Worm (Caenorhabditis elegans) whole organism, young adult: Measurements from ENCODE around the gene osgn-1.

Experiments used
- B0336.3 ChIP-seq: fragments of 200-800 bp; sonication (Bioruptor generic); IDR thresholded peaks from 2 replicates; pipeline ENCODE4 v1.3.6; 2022; ENCODE audit warnings: missing genetic modification characterization, missing compliant biosample characterization
- C06A6.2 ChIP-seq: fragments of 200-800 bp; sonication (Bioruptor generic); conservative IDR thresholded peaks from 2 replicates; pipeline ENCODE4 v1.3.6; 2022; ENCODE audit warnings: missing genetic modification characterization, missing compliant biosample characterization
- D2030.7 ChIP-seq: fragments of 200-800 bp; sonication (Bioruptor generic); IDR thresholded peaks from 2 replicates; pipeline ENCODE4 v1.3.6; 2022; ENCODE audit warnings: missing genetic modification reagents, missing genetic modification characterization, missing compliant biosample characterization
- F33H1.4 ChIP-seq: fragments of 200-800 bp; sonication (Bioruptor generic); IDR thresholded peaks from 2 replicates; pipeline ENCODE4 v1.3.6; 2022; ENCODE audit warnings: missing genetic modification reagents, missing genetic modification characterization, missing compliant biosample characterization
- F37B4.10 ChIP-seq: fragments of 200-800 bp; sonication (Bioruptor generic); IDR thresholded peaks from 2 replicates; pipeline ENCODE4 v1.3.6; 2022; ENCODE audit warnings: missing genetic modification characterization, missing compliant biosample characterization
- F55B11.4 ChIP-seq: sonication (generic microtip); optimal IDR thresholded peaks from 2 replicates; lab custom pipeline; 2016; ENCODE audit warnings: missing compliant biosample characterization, missing genetic modification characterization, borderline replicate concordance; ENCODE audit not compliant: insufficient read depth
- K11D2.4 ChIP-seq: fragments of 200-800 bp; sonication (Bioruptor generic); IDR thresholded peaks from 2 replicates; pipeline ENCODE4 v1.3.6; 2022; ENCODE audit warnings: missing genetic modification reagents, missing genetic modification characterization, missing compliant biosample characterization
- Y53G8AR.9 ChIP-seq: fragments of 200-800 bp; sonication (Bioruptor generic); conservative IDR thresholded peaks from 2 replicates; pipeline ENCODE4 v1.3.6; 2022; ENCODE audit warnings: missing genetic modification reagents, missing genetic modification characterization, missing compliant biosample characterization
- Y56A3A.18 ChIP-seq: fragments of 200-800 bp; sonication (Bioruptor generic); IDR thresholded peaks from 2 replicates; pipeline ENCODE4 v1.3.6; 2022; ENCODE audit warnings: missing genetic modification reagents, missing genetic modification characterization, missing compliant biosample characterization
- Y67H2A.10 ChIP-seq: fragments of 200-800 bp; sonication (Bioruptor generic); conservative IDR thresholded peaks from 2 replicates; pipeline ENCODE4 v1.3.6; 2022; ENCODE audit warnings: missing genetic modification reagents, missing genetic modification characterization, missing compliant biosample characterization
- Y79H2A.3 ChIP-seq: fragments of 200-800 bp; sonication (Bioruptor generic); conservative IDR thresholded peaks from 2 replicates; pipeline ENCODE4 v1.3.6; 2022; ENCODE audit warnings: missing genetic modification reagents, missing genetic modification characterization, missing compliant biosample characterization
- Y95B8A.8 ChIP-seq: fragments of 200-800 bp; sonication (Bioruptor generic); IDR thresholded peaks from 2 replicates; pipeline ENCODE4 v1.3.6; 2022; ENCODE audit warnings: missing genetic modification reagents, missing genetic modification characterization, missing compliant biosample characterization
- akir-1 ChIP-seq: fragments of 200-800 bp; sonication (Bioruptor generic); optimal IDR thresholded peaks from 2 replicates; lab custom pipeline; 2018; ENCODE audit warnings: mild to moderate bottlenecking, missing genetic modification characterization, moderate library complexity, missing compliant biosample characterization
- ama-1 ChIP-seq, 3 experiments: fragments of 150-350 bp in 1 of 3; sonication (generic microtip) in 2 of 3; optimal IDR thresholded peaks; 2 replicates each; lab custom pipeline; 2014 to 2018; ENCODE audit warnings: missing biosample characterization in 2 of 3, missing genetic modification characterization in 2 of 3, missing genetic modification reagents in 2 of 3
- attf-3 ChIP-seq: fragments of 200-800 bp; sonication (Bioruptor generic); conservative IDR thresholded peaks from 2 replicates; pipeline ENCODE4 v1.3.6; 2022; ENCODE audit warnings: missing genetic modification reagents, missing genetic modification characterization, missing compliant biosample characterization
- attf-5 ChIP-seq: fragments of 200-800 bp; sonication (Bioruptor generic); optimal IDR thresholded peaks from 2 replicates; lab custom pipeline; 2018; ENCODE audit warnings: mild to moderate bottlenecking, missing genetic modification characterization, missing compliant biosample characterization
- bed-2 ChIP-seq: fragments of 200-800 bp; sonication (Bioruptor generic); IDR thresholded peaks from 2 replicates; pipeline ENCODE4 v1.3.6; 2022; ENCODE audit warnings: missing genetic modification reagents, missing genetic modification characterization, missing compliant biosample characterization
- cebp-1 ChIP-seq, 2 experiments: fragments of 200-800 bp in 1 of 2; sonication (Bioruptor generic) in 1 of 2; sonication (generic microtip) in 1 of 2; IDR thresholded peaks in 1 of 2; optimal IDR thresholded peaks in 1 of 2; 2 replicates each; pipeline versions ENCODE4 v1.3.6 to Lab custom; 2017 to 2022; ENCODE audit warnings: missing compliant biosample characterization in 2 of 2, missing genetic modification characterization in 2 of 2, mild to moderate bottlenecking in 1 of 2, missing genetic modification reagents in 1 of 2, moderate library complexity in 1 of 2
- ceh-100 ChIP-seq: fragments of 200-800 bp; sonication (Bioruptor generic); IDR thresholded peaks from 2 replicates; pipeline ENCODE4 v1.3.6; 2022; ENCODE audit warnings: missing genetic modification reagents, missing genetic modification characterization, missing compliant biosample characterization
- ceh-40 ChIP-seq: fragments of 200-800 bp; sonication (Bioruptor generic); IDR thresholded peaks from 2 replicates; pipeline ENCODE4 v1.3.6; 2022; ENCODE audit warnings: missing genetic modification characterization, missing compliant biosample characterization
- ceh-91 ChIP-seq: fragments of 200-800 bp; sonication (Bioruptor generic); IDR thresholded peaks from 2 replicates; pipeline ENCODE4 v1.3.6; 2022; ENCODE audit warnings: missing genetic modification reagents, missing genetic modification characterization, missing compliant biosample characterization
- dox-1 ChIP-seq: fragments of 200-800 bp; sonication (Bioruptor generic); IDR thresholded peaks from 2 replicates; pipeline ENCODE4 v1.3.6; 2022; ENCODE audit warnings: missing genetic modification reagents, missing genetic modification characterization, missing compliant biosample characterization
- egl-18 ChIP-seq: fragments of 200-800 bp; sonication (Bioruptor generic); IDR thresholded peaks from 2 replicates; pipeline ENCODE4 v1.3.6; 2022; ENCODE audit warnings: missing genetic modification reagents, missing genetic modification characterization, missing compliant biosample characterization
- egl-44 ChIP-seq: fragments of 200-800 bp; sonication (Bioruptor generic); IDR thresholded peaks from 2 replicates; pipeline ENCODE4 v1.3.6; 2022; ENCODE audit warnings: missing genetic modification reagents, missing genetic modification characterization, missing compliant biosample characterization
- ekl-4 ChIP-seq: fragments of 200-800 bp; sonication (Bioruptor generic); IDR thresholded peaks from 2 replicates; pipeline ENCODE4 v1.3.6; 2022; ENCODE audit warnings: missing genetic modification reagents, missing genetic modification characterization, missing compliant biosample characterization
- hmg-1.2 ChIP-seq: fragments of 200-800 bp; sonication (Bioruptor generic); IDR thresholded peaks from 2 replicates; pipeline ENCODE4 v1.3.6; 2022; ENCODE audit warnings: missing genetic modification reagents, missing genetic modification characterization, missing compliant biosample characterization
- hmg-20 ChIP-seq: fragments of 200-800 bp; sonication (Bioruptor generic); IDR thresholded peaks from 2 replicates; pipeline ENCODE4 v1.3.6; 2022; ENCODE audit warnings: missing genetic modification reagents, missing genetic modification characterization, missing compliant biosample characterization
- hsf-1 ChIP-seq: fragments of 200-800 bp; sonication (Bioruptor generic); IDR thresholded peaks from 2 replicates; pipeline ENCODE4 v1.3.6; 2022; ENCODE audit warnings: missing genetic modification reagents, missing genetic modification characterization, missing compliant biosample characterization
- let-526 ChIP-seq: fragments of 200-800 bp; sonication (Bioruptor generic); IDR thresholded peaks from 2 replicates; pipeline ENCODE4 v1.3.6; 2022; ENCODE audit warnings: missing genetic modification reagents, missing genetic modification characterization, missing compliant biosample characterization
- lin-26 ChIP-seq: fragments of 200-800 bp; sonication (Bioruptor generic); IDR thresholded peaks from 2 replicates; pipeline ENCODE4 v1.3.6; 2022; ENCODE audit warnings: missing genetic modification reagents, missing genetic modification characterization, missing compliant biosample characterization
- lin-40 ChIP-seq: sonication (generic microtip); optimal IDR thresholded peaks from 2 replicates; lab custom pipeline; 2016; ENCODE audit warnings: missing genetic modification characterization, mild to moderate bottlenecking, missing compliant biosample characterization, missing genotype, missing genetic modification reagents
- lin-54 ChIP-seq: fragments of 200-800 bp; sonication (Bioruptor generic); optimal IDR thresholded peaks from 2 replicates; lab custom pipeline; 2018; ENCODE audit warnings: mild to moderate bottlenecking, missing genetic modification characterization, missing compliant biosample characterization
- lir-1 ChIP-seq: fragments of 200-800 bp; sonication (Bioruptor generic); conservative IDR thresholded peaks from 2 replicates; pipeline ENCODE4 v1.3.6; 2022; ENCODE audit warnings: missing genetic modification reagents, missing genetic modification characterization, missing compliant biosample characterization
- lsl-1 ChIP-seq: fragments of 200-800 bp; sonication (Bioruptor generic); optimal IDR thresholded peaks from 2 replicates; lab custom pipeline; 2018; ENCODE audit warnings: mild to moderate bottlenecking, missing genetic modification characterization, moderate library complexity, missing compliant biosample characterization
- madf-6 ChIP-seq: fragments of 200-800 bp; sonication (Bioruptor generic); IDR thresholded peaks from 2 replicates; pipeline ENCODE4 v1.3.6; 2022; ENCODE audit warnings: missing genetic modification reagents, missing genetic modification characterization, missing compliant biosample characterization
- mcd-1 ChIP-seq: fragments of 200-800 bp; sonication (Bioruptor generic); IDR thresholded peaks from 2 replicates; pipeline ENCODE4 v1.3.6; 2022; ENCODE audit warnings: missing genetic modification reagents, missing genetic modification characterization, missing compliant biosample characterization
- nfyb-1 ChIP-seq: fragments of 200-800 bp; sonication (Bioruptor generic); IDR thresholded peaks from 2 replicates; pipeline ENCODE4 v1.3.6; 2022; ENCODE audit warnings: missing genetic modification reagents, missing genetic modification characterization, missing compliant biosample characterization
- pbrm-1 ChIP-seq: fragments of 200-800 bp; sonication (Bioruptor generic); IDR thresholded peaks from 2 replicates; pipeline ENCODE4 v1.3.6; 2022; ENCODE audit warnings: missing genetic modification reagents, missing genetic modification characterization, missing compliant biosample characterization
- rcor-1 ChIP-seq: fragments of 200-800 bp; sonication (Bioruptor generic); IDR thresholded peaks from 2 replicates; pipeline ENCODE4 v1.3.6; 2022; ENCODE audit warnings: missing genetic modification reagents, missing genetic modification characterization, missing compliant biosample characterization
- sea-2 ChIP-seq: fragments of 200-800 bp; sonication (Bioruptor generic); IDR thresholded peaks from 2 replicates; pipeline ENCODE4 v1.3.6; 2022; ENCODE audit warnings: missing genetic modification characterization, missing compliant biosample characterization
- ztf-6 ChIP-seq: fragments of 200-800 bp; sonication (Bioruptor generic); IDR thresholded peaks from 2 replicates; pipeline ENCODE4 v1.3.6; 2022; ENCODE audit warnings: missing genetic modification reagents, missing genetic modification characterization, missing compliant biosample characterization

The osgn-1 gene

ce11 chrIV:4178424-4178823 is 28.8 kb upstream of the osgn-1 start, which contains the start of gene tsen-34:
TSS of gene tsen-34 (plus strand) at chrIV:4178457.
- TF ChIP-seq hmg-20 (GFP tag; lab: Robert Waterston, UW), result no peak
- TF ChIP-seq ztf-6 (GFP tag; lab: Robert Waterston, UW), result no peak
- TF ChIP-seq lsl-1, result no peak
- TF ChIP-seq hmg-1.2 (GFP tag; lab: Robert Waterston, UW), result no peak
- TF ChIP-seq akir-1 (GFP tag; lab: Kevin White, UChicago), result no peak
- TF ChIP-seq ama-1 (optimal IDR thresholded peaks at IDR 0.05; lab: Kevin White, UChicago), result no peak
- TF ChIP-seq ama-1 (GFP tag; optimal IDR thresholded peaks at IDR 0.05; lab: Kevin White, UChicago), result no peak
- TF ChIP-seq bed-2, result no peak
- no peak for TF ChIP-seq F55B11.4 (tag; lab: Kevin White, UChicago)
- TF ChIP-seq B0336.3 (GFP tag; lab: Robert Waterston, UW), result 0 out of 2 replicates have a peak, but pooled peaks have one; percentile 19
- TF ChIP-seq mcd-1 (GFP tag; lab: Robert Waterston, UW), result 0 out of 2 replicates have a peak, but pooled peaks have one; percentile 6
- TF ChIP-seq lin-26 (GFP tag; lab: Robert Waterston, UW), result 0 out of 2 replicates have a peak, but pooled peaks have one; percentile 16

- 0 out of 2 replicates have a peak, but pooled peaks have one; percentile 12 for TF ChIP-seq attf-3 (GFP tag; lab: Robert Waterston, UW)
- TF ChIP-seq hmg-1.2 (GFP tag; lab: Robert Waterston, UW), result peak; percentile 52; the same call in 1 of the 2 replicates
- peak; percentile 71 for TF ChIP-seq mcd-1 (GFP tag; lab: Robert Waterston, UW)
Measured at ce11 chrIV:4180032-4180431, 27.2 kb upstream of the osgn-1 start.

ce11 chrIV:4184767-4185166 is 22.4 kb upstream of the osgn-1 start:
- peak; percentile 21; the same call in 1 of the 2 replicates for TF ChIP-seq D2030.7
- TF ChIP-seq hmg-1.2 (GFP tag; lab: Robert Waterston, UW), result peak; percentile 96
- TF ChIP-seq lin-54 (GFP tag; lab: Kevin White, UChicago), result peak; percentile 72
- TF ChIP-seq egl-18 (GFP tag; lab: Robert Waterston, UW), result peak; percentile 82
- 0 out of 2 replicates have a peak, but pooled peaks have one; percentile 44 for TF ChIP-seq Y67H2A.10 (GFP tag; lab: Robert Waterston, UW)
- TF ChIP-seq mcd-1 (GFP tag; lab: Robert Waterston, UW), result peak; percentile 100
- TF ChIP-seq nfyb-1 (GFP tag; lab: Robert Waterston, UW), result peak; percentile 98
- TF ChIP-seq C06A6.2 (GFP tag; lab: Robert Waterston, UW), result peak; percentile 89
- TF ChIP-seq F37B4.10 (GFP tag; lab: Robert Waterston, UW), result 0 out of 2 replicates have a peak, but pooled peaks have one; percentile 68
- TF ChIP-seq lin-26 (GFP tag; lab: Robert Waterston, UW), result peak; percentile 74; the same call in 1 of the 2 replicates
- peak; percentile 12 for TF ChIP-seq attf-5 (GFP tag; lab: Kevin White, UChicago)
- 0 out of 2 replicates have a peak, but pooled peaks have one; percentile 45 for TF ChIP-seq egl-44 (GFP tag; lab: Robert Waterston, UW)
- peak; percentile 80 for TF ChIP-seq ztf-6 (GFP tag; lab: Robert Waterston, UW)
- TF ChIP-seq lin-40, result peak; percentile 23
- TF ChIP-seq madf-6 (GFP tag; lab: Robert Waterston, UW), result peak; percentile 49
- TF ChIP-seq let-526 (GFP tag; lab: Robert Waterston, UW), result peak; percentile 81
- TF ChIP-seq hmg-20 (GFP tag; lab: Robert Waterston, UW), result peak; percentile 72
- TF ChIP-seq F33H1.4, result peak; percentile 81
- TF ChIP-seq Y56A3A.18 (GFP tag; lab: Robert Waterston, UW), result 0 out of 2 replicates have a peak, but pooled peaks have one; percentile 51
- peak; percentile 96 for TF ChIP-seq K11D2.4 (GFP tag; lab: Robert Waterston, UW)
- TF ChIP-seq bed-2, result peak; percentile 83
- TF ChIP-seq ceh-40 (GFP tag; lab: Robert Waterston, UW), result 0 out of 2 replicates have a peak, but pooled peaks have one; percentile 25
- TF ChIP-seq attf-3 (GFP tag; lab: Robert Waterston, UW), result peak; percentile 81
- peak; percentile 89 for TF ChIP-seq Y95B8A.8 (GFP tag; lab: Robert Waterston, UW)
- peak; percentile 75; the same call in 1 of the 2 replicates for TF ChIP-seq Y79H2A.3 (GFP tag; lab: Robert Waterston, UW)
- peak; percentile 93 for TF ChIP-seq pbrm-1
- peak; percentile 43; the same call in 1 of the 2 replicates for TF ChIP-seq lir-1
- TF ChIP-seq ceh-91 (GFP tag; lab: Robert Waterston, UW), result peak; percentile 63; the same call in 1 of the 2 replicates
- TF ChIP-seq dox-1 (GFP tag; lab: Robert Waterston, UW), result peak; percentile 97
- peak; percentile 76 for TF ChIP-seq cebp-1 (GFP tag; IDR thresholded peaks at IDR 0.05; lab: Robert Waterston, UW)
- peak; percentile 7 for TF ChIP-seq cebp-1 (tag; optimal IDR thresholded peaks at IDR 0.05; lab: Kevin White, UChicago)
- peak; percentile 93 for TF ChIP-seq rcor-1 (GFP tag; lab: Robert Waterston, UW)
- TF ChIP-seq ekl-4 (GFP tag; lab: Robert Waterston, UW), result peak; percentile 82
- TF ChIP-seq sea-2 (GFP tag; lab: Robert Waterston, UW), result peak; percentile 75; the same call in 1 of the 2 replicates
- peak; percentile 42; the same call in 1 of the 2 replicates for TF ChIP-seq hsf-1 (GFP tag; lab: Robert Waterston, UW)
- TF ChIP-seq ceh-100 (GFP tag; lab: Robert Waterston, UW), result peak; percentile 82
- peak; percentile 93 for TF ChIP-seq Y53G8AR.9
